Worm (Caenorhabditis elegans) whole organism, young adult: ENCODE results near the gene metl-9.

Experiments used
- B0035.1 ChIP-seq: sonication (generic microtip); optimal IDR thresholded peaks from 2 replicates; lab custom pipeline; 2016; ENCODE audit warnings: missing genetic modification characterization, mild to moderate bottlenecking, missing compliant biosample characterization, missing genotype, missing genetic modification reagents
- B0336.3 ChIP-seq: fragments of 200-800 bp; sonication (Bioruptor generic); IDR thresholded peaks from 2 replicates; pipeline ENCODE4 v1.3.6; 2022; ENCODE audit warnings: missing genetic modification characterization, missing compliant biosample characterization
- C06A6.2 ChIP-seq: fragments of 200-800 bp; sonication (Bioruptor generic); conservative IDR thresholded peaks from 2 replicates; pipeline ENCODE4 v1.3.6; 2022; ENCODE audit warnings: missing genetic modification characterization, missing compliant biosample characterization
- F39B2.1 ChIP-seq: fragments of 200-800 bp; sonication (Bioruptor generic); IDR thresholded peaks from 2 replicates; pipeline ENCODE4 v1.3.6; 2022; ENCODE audit warnings: missing genetic modification reagents, missing genetic modification characterization, missing compliant biosample characterization
- F52B5.7 ChIP-seq: sonication (generic microtip); optimal IDR thresholded peaks from 2 replicates; lab custom pipeline; 2016; ENCODE audit warnings: mild to moderate bottlenecking, missing genetic modification characterization, missing compliant biosample characterization
- Y53F4B.3 ChIP-seq: fragments of 200-800 bp; sonication (Bioruptor generic); IDR thresholded peaks from 2 replicates; pipeline ENCODE4 v1.3.6; 2022; ENCODE audit warnings: missing genetic modification reagents, missing genetic modification characterization, missing compliant biosample characterization
- ama-1 ChIP-seq, 3 experiments: fragments of 150-350 bp in 1 of 3; sonication (generic microtip) in 2 of 3; optimal IDR thresholded peaks; 2 replicates each; lab custom pipeline; 2014 to 2018; ENCODE audit warnings: missing biosample characterization in 2 of 3, missing genetic modification characterization in 2 of 3, missing genetic modification reagents in 2 of 3
- atf-7 ChIP-seq: sonication (generic microtip); optimal IDR thresholded peaks from 2 replicates; lab custom pipeline; 2017; ENCODE audit warnings: mild to moderate bottlenecking, missing genetic modification characterization, missing compliant biosample characterization
- bed-2 ChIP-seq: fragments of 200-800 bp; sonication (Bioruptor generic); IDR thresholded peaks from 2 replicates; pipeline ENCODE4 v1.3.6; 2022; ENCODE audit warnings: missing genetic modification reagents, missing genetic modification characterization, missing compliant biosample characterization
- ccch-3 ChIP-seq: fragments of 200-800 bp; sonication (Bioruptor generic); optimal IDR thresholded peaks from 2 replicates; lab custom pipeline; 2018; ENCODE audit warnings: mild to moderate bottlenecking, missing genetic modification characterization, missing compliant biosample characterization
- cebp-2 ChIP-seq: fragments of 200-800 bp; sonication (Bioruptor generic); IDR thresholded peaks from 2 replicates; pipeline ENCODE4 v1.3.6; 2022; ENCODE audit warnings: missing genetic modification characterization, missing compliant biosample characterization
- ceh-79 ChIP-seq: sonication (generic microtip); optimal IDR thresholded peaks from 2 replicates; lab custom pipeline; 2017; ENCODE audit warnings: mild to moderate bottlenecking, missing genetic modification characterization, missing compliant biosample characterization
- die-1 ChIP-seq: sonication (generic microtip); optimal IDR thresholded peaks from 2 replicates; lab custom pipeline; 2016; ENCODE audit warnings: missing genotype, mild to moderate bottlenecking, missing genetic modification characterization, missing compliant biosample characterization
- dpl-1 ChIP-seq: fragments of 150-350 bp; optimal IDR thresholded peaks from 2 replicates; lab custom pipeline; 2014; ENCODE audit warnings: missing biosample characterization, missing genetic modification reagents, missing genetic modification characterization
- lsl-1 ChIP-seq: fragments of 200-800 bp; sonication (Bioruptor generic); optimal IDR thresholded peaks from 2 replicates; lab custom pipeline; 2018; ENCODE audit warnings: mild to moderate bottlenecking, missing genetic modification characterization, moderate library complexity, missing compliant biosample characterization
- lsy-27 ChIP-seq: sonication (generic microtip); optimal IDR thresholded peaks from 2 replicates; lab custom pipeline; 2017; ENCODE audit warnings: missing genetic modification characterization, mild to moderate bottlenecking, missing compliant biosample characterization, antibody characterized with exemption, missing genotype, borderline replicate concordance; ENCODE audit not compliant: insufficient read depth
- madf-10 ChIP-seq: sonication (generic microtip); optimal IDR thresholded peaks from 2 replicates; lab custom pipeline; 2016; ENCODE audit warnings: mild to moderate bottlenecking, missing genetic modification characterization, missing compliant biosample characterization
- nhr-90 ChIP-seq: sonication (generic microtip); optimal IDR thresholded peaks from 2 replicates; lab custom pipeline; 2016; ENCODE audit warnings: missing genotype, mild to moderate bottlenecking, missing genetic modification characterization, missing compliant biosample characterization
- rcor-1 ChIP-seq: fragments of 200-800 bp; sonication (Bioruptor generic); IDR thresholded peaks from 2 replicates; pipeline ENCODE4 v1.3.6; 2022; ENCODE audit warnings: missing genetic modification reagents, missing genetic modification characterization, missing compliant biosample characterization
- snpc-4 ChIP-seq, 5 experiments: fragments of 150-350 bp in 1 of 5; sonication (generic microtip) in 4 of 5; optimal IDR thresholded peaks; 2 replicates each; lab custom pipeline; 2014 to 2018; ENCODE audit warnings: missing genetic modification characterization in 5 of 5, missing biosample characterization in 3 of 5, antibody characterized with exemption in 2 of 5, mild to moderate bottlenecking in 2 of 5, missing compliant biosample characterization in 2 of 5, missing genotype in 2 of 5, moderate library complexity in 2 of 5, missing genetic modification reagents in 1 of 5
- tbx-9 ChIP-seq: sonication (generic microtip); optimal IDR thresholded peaks from 2 replicates; lab custom pipeline; 2016; ENCODE audit warnings: borderline replicate concordance, missing genetic modification characterization, inconsistent platforms, missing compliant biosample characterization
- unc-130 ChIP-seq: sonication (generic microtip); optimal IDR thresholded peaks from 2 replicates; lab custom pipeline; 2016; ENCODE audit warnings: missing genetic modification reagents, missing genetic modification characterization, missing compliant biosample characterization
- ztf-25 ChIP-seq: fragments of 200-800 bp; sonication (Bioruptor generic); IDR thresholded peaks from 2 replicates; pipeline ENCODE4 v1.3.6; 2022; ENCODE audit warnings: missing genetic modification reagents, missing genetic modification characterization, missing compliant biosample characterization
- ztf-26 ChIP-seq: sonication (generic microtip); optimal IDR thresholded peaks from 2 replicates; lab custom pipeline; 2017; ENCODE audit warnings: missing genetic modification characterization, missing compliant biosample characterization

The metl-9 gene

DNA sequence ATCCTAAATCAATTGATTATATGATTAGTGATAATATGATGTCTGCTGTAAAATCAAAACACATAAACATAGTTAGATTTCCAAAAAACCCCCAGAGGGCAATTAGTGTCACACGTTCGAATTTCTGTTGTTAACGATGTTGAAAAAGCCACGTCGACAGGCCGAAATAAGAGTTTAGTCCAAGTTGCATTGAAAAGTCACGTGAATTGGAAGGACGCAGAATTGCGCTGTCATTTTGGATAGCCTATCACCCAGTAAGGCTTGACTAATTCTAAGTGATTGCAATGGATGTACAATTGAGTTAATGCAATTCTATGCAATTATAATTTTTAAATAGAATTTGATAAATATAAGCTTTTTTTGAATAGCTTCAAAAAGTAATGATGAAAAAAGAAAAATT, 43.4 kb downstream of the metl-9 start:
- TF ChIP-seq die-1 (tag; lab: Kevin White, UChicago) (no peak), rcor-1 (no peak), ztf-26 (tag; lab: Kevin White, UChicago) (peak; percentile 24)

DNA sequence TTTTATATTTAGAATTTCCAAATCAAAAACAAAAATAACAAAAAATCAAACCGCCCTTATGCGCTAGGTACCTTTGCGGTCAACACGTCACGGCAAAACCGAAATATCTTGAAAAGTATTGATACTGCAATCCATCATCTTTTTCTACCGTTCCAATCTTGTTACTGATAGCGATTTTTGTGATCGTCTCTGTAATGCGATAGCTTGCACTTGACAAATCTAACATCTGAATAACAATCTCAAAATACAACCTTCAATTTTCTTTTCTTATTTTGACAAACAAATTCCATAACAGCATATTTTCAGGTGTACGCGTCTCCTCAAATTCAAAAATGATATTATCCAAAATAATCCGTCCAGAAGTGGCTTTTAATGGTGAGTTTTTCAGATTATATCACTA, 45.0 kb downstream of the metl-9 start, which contains the start of gene tbc-7:
TSS of gene tbc-7 (plus strand) at position 301 of the 400 bp plus-strand sequence.
- TF ChIP-seq ama-1 (optimal IDR thresholded peaks at IDR 0.05; lab: Kevin White, UChicago) (no peak), ama-1 (GFP tag; optimal IDR thresholded peaks at IDR 0.05; lab: Kevin White, UChicago) (no peak), Y53F4B.3 (GFP tag; lab: Robert Waterston, UW) (no peak), ztf-26 (tag; lab: Kevin White, UChicago) (no peak), dpl-1 (GFP tag; lab: Kevin White, UChicago) (no peak), F39B2.1 (no peak), cebp-2 (GFP tag; lab: Robert Waterston, UW) (no peak), bed-2 (no peak), nhr-90 (tag; lab: Kevin White, UChicago) (no peak), lsl-1 (GFP tag; lab: Kevin White, UChicago) (no peak)

DNA sequence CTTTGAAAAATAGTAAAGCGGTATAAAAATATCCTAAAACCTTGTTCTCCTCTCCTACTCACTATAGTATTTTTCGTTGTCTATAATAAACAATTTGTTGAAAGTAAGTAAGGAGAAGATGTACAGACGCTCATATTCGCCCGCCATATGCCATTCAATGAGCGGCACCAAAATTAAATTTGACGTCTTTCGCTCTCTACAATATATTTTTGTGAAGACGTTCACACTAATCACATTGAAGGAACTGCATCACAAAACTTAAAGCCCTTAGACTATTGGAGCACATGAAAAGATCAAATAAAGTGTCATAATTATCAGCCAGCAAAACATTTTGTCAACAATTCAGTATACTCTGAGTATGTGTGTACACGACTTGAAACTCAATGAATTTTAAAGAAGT, 47.2 kb downstream of the metl-9 start:
- TF ChIP-seq atf-7 (tag; lab: Kevin White, UChicago), result no peak
- TF ChIP-seq C06A6.2, result no peak
- no peak for TF ChIP-seq ccch-3 (GFP tag; lab: Kevin White, UChicago)
- TF ChIP-seq unc-130 (GFP tag; lab: Kevin White, UChicago), result no peak
- no peak for TF ChIP-seq madf-10 (tag; lab: Kevin White, UChicago)
- no peak for TF ChIP-seq snpc-4 (GFP tag; optimal IDR thresholded peaks at IDR 0.05; lab: Kevin White, UChicago)
- no peak for TF ChIP-seq snpc-4 (tag; optimal IDR thresholded peaks at IDR 0.05; lab: Kevin White, UChicago)
- TF ChIP-seq ceh-79, result no peak
- no peak for TF ChIP-seq F52B5.7 (tag; lab: Kevin White, UChicago)
- no peak for TF ChIP-seq B0336.3 (GFP tag; lab: Robert Waterston, UW)
- no peak for TF ChIP-seq tbx-9 (tag; lab: Kevin White, UChicago)
- no peak for TF ChIP-seq F39B2.1
- no peak for TF ChIP-seq B0035.1

DNA sequence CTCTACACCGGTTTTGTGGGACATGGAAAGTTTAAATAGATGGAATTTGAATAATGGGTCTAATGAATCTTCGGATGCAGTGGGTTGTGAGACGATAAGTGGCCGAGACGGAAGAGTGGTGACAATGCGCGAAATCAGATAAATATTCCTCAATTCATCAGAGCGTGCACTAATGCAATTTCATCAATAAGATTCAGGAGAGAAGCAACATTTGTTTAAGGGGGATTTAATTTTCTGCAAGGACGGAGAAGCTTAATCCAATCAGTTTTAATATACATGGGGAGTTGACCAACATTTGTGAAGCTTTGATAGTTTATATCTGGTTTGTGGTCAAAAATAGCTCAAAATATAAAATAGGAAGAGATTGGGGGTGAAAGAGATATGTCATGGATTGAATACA, 49.5 kb downstream of the metl-9 start:
- TF ChIP-seq lsy-27, result no peak
- no peak for TF ChIP-seq ztf-25 (GFP tag; lab: Robert Waterston, UW)
